Fruit fly (Drosophila melanogaster): ENCODE measurements around the gene CG18231.

Gene CG18231

dm6 chr3L:18620988-18621734, 13.9 kb downstream of the CG18231 start (continued):
- TF ChIP-seq jing (GFP tag; optimal IDR thresholded peaks at IDR 0.05) (no peak), tgo (GFP tag; IDR thresholded peaks at IDR 0.05) (peak; percentile 29; the same call in 1 of the 3 replicates), CG15011 (GFP tag; optimal IDR thresholded peaks at IDR 0.05) (no peak), CG17912 (GFP tag; optimal IDR thresholded peaks at IDR 0.05) (no peak), CG14860 (GFP tag; IDR thresholded peaks at IDR 0.05; ENCODE audit: partially characterized antibody) (peak; percentile 9; the same call in 1 of the 3 replicates), da (GFP tag; optimal IDR thresholded peaks at IDR 0.05) (no peak), HLH4C (GFP tag; IDR thresholded peaks at IDR 0.05; ENCODE audit: partially characterized antibody) (peak; percentile 57; the same call in 2 of the 3 replicates), fd102C (GFP tag; optimal IDR thresholded peaks at IDR 0.05) (no peak), HLH3B (GFP tag; IDR thresholded peaks at IDR 0.05) (no peak), ftz-f1 (GFP tag; optimal IDR thresholded peaks at IDR 0.05) (peak; percentile 17), pnt (GFP tag; optimal IDR thresholded peaks at IDR 0.05) (peak; percentile 21), amos (GFP tag; IDR thresholded peaks at IDR 0.05; ENCODE audit: partially characterized antibody) (peak; percentile 74), Ravus (GFP tag; IDR thresholded peaks at IDR 0.05) (no peak), CG31441 (GFP tag; IDR thresholded peaks at IDR 0.05) (peak; percentile 49), Mad (GFP tag; optimal IDR thresholded peaks at IDR 0.05) (peak; percentile 30), Awh (GFP tag; IDR thresholded peaks at IDR 0.05) (peak; percentile 32; the same call in 1 of the 2 replicates), CG17359 (tag; optimal IDR thresholded peaks at IDR 0.05) (peak; percentile 45), Deaf1 (tag; optimal IDR thresholded peaks at IDR 0.05) (no peak), H15 (GFP tag; IDR thresholded peaks at IDR 0.05) (0 out of 3 replicates have a peak, but pooled peaks have one; percentile 39), dan (GFP tag; IDR thresholded peaks at IDR 0.05) (no peak), CG11456 (GFP tag; IDR thresholded peaks at IDR 0.05) (peak; percentile 66; the same call in 2 of the 3 replicates), vnd (GFP tag; IDR thresholded peaks at IDR 0.05; ENCODE audit: partially characterized antibody) (peak; percentile 60), CG32532 (GFP tag; IDR thresholded peaks at IDR 0.05) (peak; percentile 69), CG1602 (GFP tag; optimal IDR thresholded peaks at IDR 0.05) (no peak), CG4730 (GFP tag; IDR thresholded peaks at IDR 0.05) (no peak), CG8089 (GFP tag; optimal IDR thresholded peaks at IDR 0.05) (peak; percentile 0), Sin3A (optimal IDR thresholded peaks at IDR 0.05) (no peak), CG8765 (GFP tag; IDR thresholded peaks at IDR 0.05) (0 out of 2 replicates have a peak, but pooled peaks have one; percentile 14), CG2202 (tag; optimal IDR thresholded peaks at IDR 0.05) (peak; percentile 13), Eip74EF (GFP tag; optimal IDR thresholded peaks at IDR 0.05) (no peak), CG10147 (GFP tag; optimal IDR thresholded peaks at IDR 0.05) (no peak), CG3847 (GFP tag; IDR thresholded peaks at IDR 0.05) (peak; percentile 49; the same call in 1 of the 2 replicates), Hey (tag; optimal IDR thresholded peaks at IDR 0.05) (no peak), CG14014 (GFP tag; IDR thresholded peaks at IDR 0.05) (peak; percentile 69), Poxn (GFP tag; IDR thresholded peaks at IDR 0.05) (no peak), Doc2 (GFP tag; IDR thresholded peaks at IDR 0.05) (no peak), ind (GFP tag; optimal IDR thresholded peaks at IDR 0.05) (peak; percentile 24), pan (optimal IDR thresholded peaks at IDR 0.05) (peak in 1 of 2 experiments; percentile 47), pan (GFP tag; optimal IDR thresholded peaks at IDR 0.05 in 1 of 2, IDR thresholded peaks at IDR 0.05 in 1 of 2) (peak in 1 of 2 experiments; percentile 46), CG4820 (GFP tag; optimal IDR thresholded peaks at IDR 0.05) (peak; percentile 39), CG5953 (GFP tag; IDR thresholded peaks at IDR 0.05) (no peak), CG17385 (GFP tag; optimal IDR thresholded peaks at IDR 0.05) (peak; percentile 28), fd3F (GFP tag; optimal IDR thresholded peaks at IDR 0.05) (no peak), CG8388 (GFP tag; optimal IDR thresholded peaks at IDR 0.05) (peak; percentile 55), Gsc (GFP tag; IDR thresholded peaks at IDR 0.05) (no peak), dati (GFP tag; IDR thresholded peaks at IDR 0.05) (no peak), pho (GFP tag; optimal IDR thresholded peaks at IDR 0.05) (peak; percentile 54), CG8359 (GFP tag; optimal IDR thresholded peaks at IDR 0.05; ENCODE audit: borderline replicate concordance) (no peak), Ptx1 (GFP tag; IDR thresholded peaks at IDR 0.05) (0 out of 2 replicates have a peak, but pooled peaks have one; percentile 15), CG12155 (GFP tag; optimal IDR thresholded peaks at IDR 0.05) (no peak)
